Worm (Caenorhabditis elegans): ENCODE results near the gene R03D7.15.

ce11 chrII:10923948-10924347 lies 18.1 kb upstream of the R03D7.15 start, which contains the start of gene Y19D2B.2:
- no peak for TF ChIP-seq pqm-1 (tag; optimal IDR thresholded peaks at IDR 0.05)
- TF ChIP-seq ama-1 (optimal IDR thresholded peaks at IDR 0.05): no peak
- TF ChIP-seq C38D4.7 (GFP tag; optimal IDR thresholded peaks at IDR 0.05): no peak
- TF ChIP-seq tbx-7 (tag; optimal IDR thresholded peaks at IDR 0.05): no peak
- no peak for TF ChIP-seq fkh-10 (GFP tag; optimal IDR thresholded peaks at IDR 0.05)
- TF ChIP-seq fax-1 (tag; optimal IDR thresholded peaks at IDR 0.05): no peak
- no peak for TF ChIP-seq pag-3 (tag; optimal IDR thresholded peaks at IDR 0.05; ENCODE audit: borderline replicate concordance)
- TF ChIP-seq sox-4 (tag; optimal IDR thresholded peaks at IDR 0.05): no peak
- no peak for TF ChIP-seq tbx-2 (tag; optimal IDR thresholded peaks at IDR 0.05)
- no peak for TF ChIP-seq unc-3 (GFP tag; conservative IDR thresholded peaks at IDR 0.05)
- TF ChIP-seq unc-3 (tag; optimal IDR thresholded peaks at IDR 0.05): no peak
- TF ChIP-seq ceh-14 (tag; optimal IDR thresholded peaks at IDR 0.05): no peak
- TF ChIP-seq elt-2 (tag; optimal IDR thresholded peaks at IDR 0.05): no peak
- TF ChIP-seq ceh-22 (tag; optimal IDR thresholded peaks at IDR 0.05): no peak
